Fruit fly (Drosophila melanogaster) whole organism, embryonic: ENCODE data around the gene CG10064.
A peak's percentile ranks its signal among the peaks of the same experiment; 100 is the strongest.

ENCODE experiments used
- Aef1 ChIP-seq: fragments of 200-800 bp; sonication (Bioruptor generic); IDR thresholded peaks from 3 replicates; pipeline ENCODE4 v1.3.6; 2022; ENCODE audit warnings: missing biosample characterization, missing genetic modification characterization
- CG10267 ChIP-seq: fragments of 200-800 bp; sonication (Bioruptor generic); optimal IDR thresholded peaks from 2 replicates; lab custom pipeline; 2018; ENCODE audit warnings: missing biosample characterization, mild to moderate bottlenecking, missing genetic modification characterization, moderate library complexity
- CG10431 ChIP-seq: fragments of 200-800 bp; sonication (Bioruptor generic); optimal IDR thresholded peaks from 3 replicates; lab custom pipeline; 2018; ENCODE audit warnings: missing biosample characterization, mild to moderate bottlenecking, missing genetic modification characterization
- CG10565 ChIP-seq: fragments of 200-800 bp; sonication (Bioruptor generic); optimal IDR thresholded peaks from 3 replicates; lab custom pipeline; 2016; ENCODE audit warnings: missing biosample characterization, mild to moderate bottlenecking, missing genetic modification characterization
- CG10654 ChIP-seq: fragments of 200-800 bp; sonication (Bioruptor generic); optimal IDR thresholded peaks from 2 replicates; lab custom pipeline; 2016; ENCODE audit warnings: missing biosample characterization, missing genetic modification characterization
- CG12236 ChIP-seq: fragments of 200-800 bp; sonication (Bioruptor generic); optimal IDR thresholded peaks from 2 replicates; lab custom pipeline; 2016; ENCODE audit warnings: missing biosample characterization, missing genetic modification characterization
- CG17361 ChIP-seq: fragments of 200-800 bp; sonication (Bioruptor generic); IDR thresholded peaks from 3 replicates; pipeline ENCODE4 v1.3.6; 2022; ENCODE audit warnings: missing biosample characterization, missing genetic modification characterization
- CG1832 ChIP-seq: fragments of 200-800 bp; sonication (Bioruptor generic); optimal IDR thresholded peaks from 2 replicates; lab custom pipeline; 2017; ENCODE audit warnings: missing biosample characterization, mild to moderate bottlenecking, missing genetic modification characterization, inconsistent platforms
- CG18619 ChIP-seq: fragments of 200-800 bp; sonication (Bioruptor generic); optimal IDR thresholded peaks from 3 replicates; lab custom pipeline; 2017; ENCODE audit warnings: missing biosample characterization, mild to moderate bottlenecking, missing genetic modification characterization
- CG30431 ChIP-seq: fragments of 200-800 bp; sonication (Bioruptor generic); optimal IDR thresholded peaks from 2 replicates; lab custom pipeline; 2017; ENCODE audit warnings: missing biosample characterization, missing genetic modification characterization
- CG34422 ChIP-seq: fragments of 200-800 bp; sonication (Bioruptor generic); IDR thresholded peaks from 3 replicates; pipeline ENCODE4 v1.3.6; 2022; ENCODE audit warnings: missing biosample characterization, missing genetic modification characterization
- CG4730 ChIP-seq: fragments of 200-800 bp; sonication (Bioruptor generic); IDR thresholded peaks from 2 replicates; pipeline ENCODE4 v1.3.6; 2022; ENCODE audit warnings: missing biosample characterization, missing genetic modification characterization
- CG4820 ChIP-seq: fragments of 200-800 bp; sonication (Bioruptor generic); optimal IDR thresholded peaks from 3 replicates; lab custom pipeline; 2016; ENCODE audit warnings: missing biosample characterization, missing genetic modification characterization
- CG5953 ChIP-seq: fragments of 200-800 bp; sonication (Bioruptor generic); IDR thresholded peaks from 2 replicates; pipeline ENCODE4 v1.3.6; 2022; ENCODE audit warnings: missing biosample characterization, missing genetic modification characterization
- CG6791 ChIP-seq: fragments of 200-800 bp; sonication (Bioruptor generic); IDR thresholded peaks from 3 replicates; pipeline ENCODE4 v1.3.6; 2022; ENCODE audit warnings: missing biosample characterization, missing genetic modification characterization; ENCODE audit not compliant: partially characterized antibody
- CG6854 ChIP-seq: fragments of 200-800 bp; sonication (Bioruptor generic); optimal IDR thresholded peaks from 3 replicates; lab custom pipeline; 2017; ENCODE audit warnings: missing biosample characterization, mild to moderate bottlenecking, missing genetic modification characterization
- CG7357 ChIP-seq: fragments of 200-800 bp; sonication (Bioruptor generic); IDR thresholded peaks from 3 replicates; pipeline ENCODE4 v1.3.6; 2022; ENCODE audit warnings: missing biosample characterization, missing genetic modification characterization
- CG7928 ChIP-seq: fragments of 200-800 bp; sonication (Bioruptor generic); optimal IDR thresholded peaks from 2 replicates; lab custom pipeline; 2017; ENCODE audit warnings: missing biosample characterization, mild to moderate bottlenecking, missing genetic modification characterization
- CG7963 ChIP-seq: fragments of 200-800 bp; sonication (Bioruptor generic); IDR thresholded peaks from 3 replicates; pipeline ENCODE4 v1.3.6; 2022; ENCODE audit warnings: missing biosample characterization, missing genetic modification characterization; ENCODE audit not compliant: partially characterized antibody
- CG8089 ChIP-seq: fragments of 200-800 bp; sonication (Bioruptor generic); optimal IDR thresholded peaks from 3 replicates; lab custom pipeline; 2016; ENCODE audit warnings: missing biosample characterization, missing genetic modification characterization
- CG8478 ChIP-seq: fragments of >200 bp; optimal IDR thresholded peaks from 2 replicates; lab custom pipeline; 2018
- Chrac-16 ChIP-seq: fragments of 200-800 bp; sonication (Bioruptor generic); optimal IDR thresholded peaks from 3 replicates; lab custom pipeline; 2016; ENCODE audit warnings: missing biosample characterization, missing genetic modification characterization
- Gsc ChIP-seq: fragments of 200-800 bp; sonication (Bioruptor generic); IDR thresholded peaks from 2 replicates; pipeline ENCODE4 v1.3.6; 2022; ENCODE audit warnings: missing biosample characterization, missing genetic modification characterization
- H2.0 ChIP-seq: fragments of 200-800 bp; sonication (Bioruptor generic); IDR thresholded peaks from 2 replicates; pipeline ENCODE4 v1.3.6; 2022; ENCODE audit warnings: missing biosample characterization, missing genetic modification characterization
- Hand ChIP-seq: fragments of 200-800 bp; sonication (Bioruptor generic); optimal IDR thresholded peaks from 2 replicates; lab custom pipeline; 2017; ENCODE audit warnings: mild to moderate bottlenecking, missing biosample characterization, missing genetic modification reagents, missing genetic modification characterization
- HmgZ ChIP-seq: fragments of 200-800 bp; sonication (Bioruptor generic); optimal IDR thresholded peaks from 2 replicates; lab custom pipeline; 2018; ENCODE audit warnings: missing biosample characterization, mild to moderate bottlenecking, missing genetic modification characterization
- Mad ChIP-seq: fragments of 200-800 bp; sonication (Bioruptor generic); optimal IDR thresholded peaks from 2 replicates; lab custom pipeline; 2016; ENCODE audit warnings: missing biosample characterization, missing genetic modification characterization
- NFAT ChIP-seq: fragments of 200-800 bp; sonication (Bioruptor generic); IDR thresholded peaks from 2 replicates; pipeline ENCODE4 v1.3.6; 2022; ENCODE audit warnings: missing biosample characterization, missing genetic modification characterization
- NK7.1 ChIP-seq: fragments of 200-800 bp; sonication (Bioruptor generic); optimal IDR thresholded peaks from 3 replicates; lab custom pipeline; 2016; ENCODE audit warnings: missing biosample characterization, missing genetic modification characterization
- Sry-δ ChIP-seq: fragments of 200-800 bp; sonication (Bioruptor generic); optimal IDR thresholded peaks from 2 replicates; lab custom pipeline; 2016; ENCODE audit warnings: missing biosample characterization, missing genetic modification characterization
- Xbp1 ChIP-seq: fragments of 200-800 bp; sonication (Bioruptor generic); optimal IDR thresholded peaks from 3 replicates; lab custom pipeline; 2016; ENCODE audit warnings: missing biosample characterization, mild to moderate bottlenecking, missing genetic modification characterization
- abd-A ChIP-seq: fragments of 200-800 bp; sonication (Bioruptor generic); optimal IDR thresholded peaks from 3 replicates; lab custom pipeline; 2019; ENCODE audit warnings: missing biosample characterization, mild to moderate bottlenecking, missing genetic modification characterization, moderate library complexity
- amos ChIP-seq: fragments of 200-800 bp; sonication (Bioruptor generic); IDR thresholded peaks from 2 replicates; pipeline ENCODE4 v1.3.6; 2022; ENCODE audit warnings: missing biosample characterization, missing genetic modification characterization; ENCODE audit not compliant: partially characterized antibody
- caup ChIP-seq: fragments of 200-800 bp; sonication (Bioruptor generic); optimal IDR thresholded peaks from 3 replicates; lab custom pipeline; 2017; ENCODE audit warnings: missing biosample characterization, mild to moderate bottlenecking, missing genetic modification characterization, moderate library complexity; ENCODE audit not compliant: severe bottlenecking
- chinmo ChIP-seq: fragments of 200-800 bp; sonication (Bioruptor generic); IDR thresholded peaks from 4 replicates; pipeline ENCODE4 v1.3.6; 2022; ENCODE audit warnings: missing biosample characterization, missing genetic modification characterization; ENCODE audit not compliant: partially characterized antibody
- chm ChIP-seq: fragments of 200-800 bp; sonication (Bioruptor generic); IDR thresholded peaks from 2 replicates; pipeline ENCODE4 v1.3.6; 2022; ENCODE audit warnings: missing biosample characterization, missing genetic modification characterization
- chn ChIP-seq: fragments of 200-800 bp; sonication (Bioruptor generic); optimal IDR thresholded peaks from 2 replicates; lab custom pipeline; 2016; ENCODE audit warnings: missing biosample characterization, missing genetic modification characterization
- fru ChIP-seq: fragments of >200 bp; optimal IDR thresholded peaks from 2 replicates; lab custom pipeline; 2017
- gsb ChIP-seq: fragments of 200-800 bp; sonication (Bioruptor generic); IDR thresholded peaks from 2 replicates; pipeline ENCODE4 v1.3.6; 2022; ENCODE audit warnings: missing biosample characterization, missing genetic modification characterization
- nom ChIP-seq: fragments of 200-800 bp; sonication (Bioruptor generic); optimal IDR thresholded peaks from 2 replicates; lab custom pipeline; 2017; ENCODE audit warnings: missing biosample characterization, missing genetic modification characterization, mild to moderate bottlenecking, moderate library complexity, missing genetic modification reagents
- otp ChIP-seq: fragments of 200-800 bp; sonication (Bioruptor generic); IDR thresholded peaks from 3 replicates; pipeline ENCODE4, ENCODE4 v1.3.6; 2022; ENCODE audit warnings: missing biosample characterization, missing genetic modification characterization
- peb ChIP-seq: fragments of 200-800 bp; sonication (Bioruptor generic); IDR thresholded peaks from 2 replicates; pipeline ENCODE4 v1.3.6; 2022; ENCODE audit warnings: missing biosample characterization, missing genetic modification characterization
- pfk ChIP-seq: fragments of 200-800 bp; sonication (Bioruptor generic); optimal IDR thresholded peaks from 2 replicates; lab custom pipeline; 2018; ENCODE audit warnings: missing biosample characterization, mild to moderate bottlenecking, missing genetic modification characterization, moderate library complexity
- run ChIP-seq: fragments of 200-800 bp; sonication (Bioruptor generic); optimal IDR thresholded peaks from 3 replicates; lab custom pipeline; 2018; ENCODE audit warnings: missing biosample characterization, mild to moderate bottlenecking, missing genetic modification characterization
- shn ChIP-seq: fragments of 200-800 bp; sonication (Bioruptor generic); optimal IDR thresholded peaks from 3 replicates; lab custom pipeline; 2016; ENCODE audit warnings: missing biosample characterization, missing genetic modification characterization
- tap ChIP-seq: fragments of 200-800 bp; optimal IDR thresholded peaks from 3 replicates; lab custom pipeline; 2019; ENCODE audit warnings: missing biosample characterization, mild to moderate bottlenecking, missing genetic modification characterization, moderate library complexity
- tgo ChIP-seq: fragments of 200-800 bp; sonication (Bioruptor generic); IDR thresholded peaks from 3 replicates; pipeline ENCODE4 v1.3.6; 2022; ENCODE audit warnings: missing biosample characterization, missing genetic modification characterization
- trem ChIP-seq: fragments of 200-800 bp; optimal IDR thresholded peaks from 3 replicates; lab custom pipeline; 2019; ENCODE audit warnings: missing biosample characterization, mild to moderate bottlenecking, missing genetic modification characterization, moderate library complexity
- twi ChIP-seq: fragments of 200-800 bp; optimal IDR thresholded peaks from 2 replicates; lab custom pipeline; 2019; ENCODE audit warnings: missing biosample characterization, mild to moderate bottlenecking, missing genetic modification characterization, moderate library complexity
- zfh1 ChIP-seq: fragments of 200-800 bp; sonication (Bioruptor generic); IDR thresholded peaks from 3 replicates; pipeline ENCODE4 v1.3.6; 2022; ENCODE audit warnings: missing biosample characterization, missing genetic modification characterization

Gene CG10064

DNA sequence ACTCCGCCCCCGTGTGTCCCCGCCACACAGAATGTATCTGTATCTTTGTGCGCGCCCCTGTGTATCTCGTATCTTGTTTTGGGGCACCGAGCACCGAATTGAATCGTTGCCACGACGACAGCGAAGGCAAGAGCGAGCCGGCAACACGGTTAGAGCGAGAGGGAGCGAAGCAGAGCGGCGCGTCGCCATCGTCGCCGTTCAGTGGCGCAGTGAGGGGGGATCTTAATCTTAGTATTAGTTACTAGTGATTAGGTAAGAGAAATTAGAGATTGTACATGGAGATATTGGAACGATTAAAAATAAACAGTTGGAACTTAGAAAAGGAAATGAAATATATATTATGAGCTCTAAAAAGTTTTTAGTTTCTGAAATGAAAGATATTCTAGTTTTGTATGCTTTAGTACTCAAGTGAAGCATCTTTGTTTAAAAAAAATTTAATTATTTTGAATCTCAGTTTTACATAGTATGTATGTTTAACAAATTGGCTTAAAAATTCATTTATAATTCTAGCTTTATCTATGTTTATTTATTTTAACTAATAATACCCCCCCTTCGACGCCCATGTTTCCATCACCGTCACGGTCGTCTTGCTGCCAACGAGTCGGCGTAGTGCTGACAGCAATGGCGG lies 21.4 kb upstream of the CG10064 start (continued):
- TF ChIP-seq CG4820 (GFP tag; lab: Kevin White, UChicago) (peak; percentile 95), Chrac-16 (GFP tag; lab: Kevin White, UChicago) (peak; percentile 88), CG10654 (GFP tag; lab: Kevin White, UChicago) (peak; percentile 89), Xbp1 (GFP tag; lab: Kevin White, UChicago) (peak; percentile 87), CG6854 (GFP tag; lab: Kevin White, UChicago) (peak; percentile 89), CG17361 (peak; percentile 100), abd-A (peak; percentile 20), shn (GFP tag; lab: Kevin White, UChicago) (peak; percentile 15), otp (GFP tag; lab: Robert Waterston, UW) (0 out of 3 replicates have a peak, but pooled peaks have one; percentile 19), CG5953 (GFP tag; lab: Robert Waterston, UW) (peak; percentile 22; the same call in 1 of the 2 replicates), nom (GFP tag; lab: Kevin White, UChicago) (peak; percentile 69), twi (tag; lab: Kevin White, UChicago) (peak; percentile 80), CG10267 (tag; lab: Kevin White, UChicago) (peak; percentile 91), Aef1 (GFP tag; lab: Robert Waterston, UW) (peak; percentile 81), CG6791 (no peak), CG8089 (GFP tag; lab: Kevin White, UChicago) (peak; percentile 53), Mad (no peak), fru (no peak), Gsc (peak; percentile 66; the same call in 1 of the 2 replicates), zfh1 (peak; percentile 78; the same call in 2 of the 3 replicates), gsb (GFP tag; lab: Robert Waterston, UW) (peak; percentile 66; the same call in 1 of the 2 replicates), CG10431 (GFP tag; lab: Kevin White, UChicago) (peak; percentile 65), CG10565 (GFP tag; lab: Kevin White, UChicago) (peak; percentile 21), NK7.1 (peak; percentile 64), pfk (no peak), Sry-δ (GFP tag; lab: Kevin White, UChicago) (peak; percentile 19), CG12236 (GFP tag; lab: Kevin White, UChicago) (no peak), tap (peak; percentile 90), CG7928 (GFP tag; lab: Kevin White, UChicago) (peak; percentile 61), HmgZ (tag; lab: Kevin White, UChicago) (peak; percentile 49), caup (GFP tag; lab: Kevin White, UChicago) (peak; percentile 89), tgo (peak; percentile 89), chinmo (no peak), peb (no peak; the same call in none of the 2 replicates), chm (peak; percentile 15; the same call in 1 of the 2 replicates), CG8478 (lab: Kevin White, UChicago) (no peak), CG30431 (GFP tag; lab: Kevin White, UChicago) (peak; percentile 69), CG7963 (GFP tag; lab: Robert Waterston, UW) (no peak), CG7357 (GFP tag; lab: Robert Waterston, UW) (peak; percentile 81), NFAT (peak; percentile 53), CG4730 (GFP tag; lab: Robert Waterston, UW) (peak; percentile 79), CG1832 (GFP tag; lab: Kevin White, UChicago) (peak; percentile 91), chn (GFP tag; lab: Kevin White, UChicago) (peak; percentile 56), amos (GFP tag; lab: Robert Waterston, UW) (no peak), CG34422 (peak; percentile 84), Hand (GFP tag; lab: Kevin White, UChicago) (peak; percentile 78), run (tag; lab: Kevin White, UChicago) (peak; percentile 68), trem (peak; percentile 90), CG18619 (peak; percentile 94), H2.0 (GFP tag; lab: Robert Waterston, UW) (peak; percentile 62)
